Worm (Caenorhabditis elegans) whole organism, L1 larva: Measurements from ENCODE around the gene ZK643.2.

Source experiments
- ama-1 ChIP-seq: fragments of 150-350 bp; optimal IDR thresholded peaks from 2 replicates; lab custom pipeline; 2014
- dpl-1 ChIP-seq, 3 experiments: fragments of 150-350 bp in 2 of 3; sonication (generic microtip) in 1 of 3; optimal IDR thresholded peaks; 2 replicates each; lab custom pipeline; 2014 to 2017; ENCODE audit warnings: missing biosample characterization in 3 of 3, missing genetic modification characterization in 3 of 3, missing genetic modification reagents in 3 of 3
- elt-3 ChIP-seq, 6 experiments: fragments of 150-350 bp in 1 of 6; sonication (generic microtip); optimal IDR thresholded peaks; 2 replicates each; lab custom pipeline; 2017 to 2018; ENCODE audit warnings: missing biosample characterization in 6 of 6, missing genetic modification characterization in 6 of 6, inconsistent platforms in 1 of 6
- lin-15B ChIP-seq: fragments of 150-350 bp; sonication (generic microtip); optimal IDR thresholded peaks from 3 replicates; lab custom pipeline; 2014; ENCODE audit warnings: missing biosample characterization, missing genetic modification characterization
- nhr-237 ChIP-seq: fragments of 150-350 bp; optimal IDR thresholded peaks from 2 replicates; lab custom pipeline; 2014; ENCODE audit warnings: missing biosample characterization, missing genetic modification characterization
- pag-3 ChIP-seq: sonication (generic microtip); optimal IDR thresholded peaks from 2 replicates; lab custom pipeline; 2017; ENCODE audit warnings: missing genetic modification characterization, mild to moderate bottlenecking, missing compliant biosample characterization, antibody characterized with exemption, borderline replicate concordance; ENCODE audit not compliant: insufficient read depth
- sptf-1 ChIP-seq: fragments of 150-350 bp; optimal IDR thresholded peaks from 2 replicates; lab custom pipeline; 2014; ENCODE audit warnings: missing biosample characterization, missing genetic modification characterization

DNA sequence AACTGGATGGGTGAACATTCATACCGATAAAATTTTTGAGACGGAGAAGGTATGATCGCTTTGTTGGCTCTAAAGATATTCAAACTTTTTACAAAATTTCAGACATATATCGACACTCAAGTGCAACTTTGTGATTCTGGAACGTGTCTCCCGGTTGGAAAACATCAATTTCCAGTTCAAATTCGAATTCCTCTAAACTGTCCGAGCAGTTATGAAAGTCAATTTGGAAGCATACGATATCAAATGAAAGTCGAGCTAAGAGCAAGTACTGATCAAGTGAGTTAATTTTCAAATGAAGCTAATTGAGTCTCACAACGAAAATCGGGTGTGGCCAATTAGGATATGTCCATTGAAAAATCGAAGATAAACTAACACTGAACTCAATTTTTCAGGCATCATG, 22.0 kb upstream of the ZK643.2 start:
- TF ChIP-seq pag-3: no peak
- no peak for TF ChIP-seq dpl-1 (GFP tag; optimal IDR thresholded peaks at IDR 0.05; lab: Kevin White, UChicago)
- TF ChIP-seq elt-3 (tag; optimal IDR thresholded peaks at IDR 0.05; lab: Kevin White, UChicago): no peak
- no peak for TF ChIP-seq sptf-1 (tag; lab: Kevin White, UChicago)
- TF ChIP-seq ama-1 (lab: Kevin White, UChicago): no peak
- TF ChIP-seq nhr-237 (tag; lab: Kevin White, UChicago): no peak
- TF ChIP-seq lin-15B: no peak
